Worm (Caenorhabditis elegans) whole organism, L1 larva: ENCODE measurements around the gene C27H6.8.

Experiments
- fkh-10 ChIP-seq: sonication (generic microtip); optimal IDR thresholded peaks from 2 replicates; lab custom pipeline; 2017; ENCODE audit warnings: missing biosample characterization, missing genetic modification reagents, missing genetic modification characterization
- nhr-84 ChIP-seq: sonication (generic microtip); optimal IDR thresholded peaks from 2 replicates; lab custom pipeline; 2017; ENCODE audit warnings: missing biosample characterization, missing genetic modification characterization
- sptf-1 ChIP-seq: fragments of 150-350 bp; optimal IDR thresholded peaks from 2 replicates; lab custom pipeline; 2014; ENCODE audit warnings: missing biosample characterization, missing genetic modification characterization

DNA sequence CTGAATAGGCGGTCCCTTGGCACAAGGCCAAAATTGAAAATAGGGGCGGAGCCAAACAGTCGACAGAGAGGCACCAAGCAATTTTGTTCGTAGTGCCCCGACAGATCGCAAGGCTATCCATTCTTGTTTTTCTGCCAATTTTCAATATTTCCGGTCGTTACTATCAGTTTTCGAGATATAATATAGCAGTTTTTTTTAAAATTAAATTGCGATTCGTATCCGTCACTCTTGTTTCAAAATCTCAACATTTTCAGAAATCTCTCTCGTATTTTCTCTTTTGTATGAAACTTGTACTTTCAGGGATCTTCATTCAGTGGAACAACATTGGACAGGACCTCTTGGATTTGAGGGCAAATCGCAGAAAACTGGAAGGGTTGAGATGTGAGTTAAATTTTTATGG, 49.5 kb upstream of the C27H6.8 start, which contains the start of gene F57A8.1:
- TF ChIP-seq fkh-10 (GFP tag; lab: Kevin White, UChicago) (no peak), sptf-1 (tag; lab: Kevin White, UChicago) (no peak), nhr-84 (tag; lab: Kevin White, UChicago) (no peak)
